Fruit fly (Drosophila melanogaster) whole organism, embryonic: ENCODE results near the gene CG14205.

Experiments
- Bdp1 ChIP-seq: fragments of 200-800 bp; sonication (Bioruptor generic); optimal IDR thresholded peaks from 3 replicates; lab custom pipeline; 2016; ENCODE audit warnings: missing biosample characterization, missing genetic modification characterization
- CG1024 ChIP-seq: fragments of 200-800 bp; sonication (Bioruptor generic); IDR thresholded peaks from 2 replicates; pipeline ENCODE4 v1.3.6; 2022; ENCODE audit warnings: missing biosample characterization, missing genetic modification characterization
- CG10321 ChIP-seq: fragments of 200-800 bp; sonication (Bioruptor generic); IDR thresholded peaks from 2 replicates; pipeline ENCODE4 v1.3.6; 2022; ENCODE audit warnings: missing biosample characterization, missing genetic modification characterization
- CG15514 ChIP-seq: fragments of 200-800 bp; sonication (Bioruptor generic); optimal IDR thresholded peaks from 3 replicates; lab custom pipeline; 2017; ENCODE audit warnings: missing biosample characterization, missing genetic modification characterization, mild to moderate bottlenecking, moderate library complexity, missing genetic modification reagents
- CG1602 ChIP-seq: fragments of 200-800 bp; sonication (Bioruptor generic); optimal IDR thresholded peaks from 3 replicates; lab custom pipeline; 2016; ENCODE audit warnings: missing biosample characterization, missing genetic modification characterization
- CG17612 ChIP-seq: fragments of 200-800 bp; sonication (Bioruptor generic); IDR thresholded peaks from 2 replicates; pipeline ENCODE4 v1.3.6; 2022; ENCODE audit warnings: missing biosample characterization, missing genetic modification characterization
- CG32767 ChIP-seq: fragments of 200-800 bp; sonication (Bioruptor generic); IDR thresholded peaks from 2 replicates; pipeline ENCODE4 v1.3.6; 2022; ENCODE audit warnings: missing biosample characterization, missing genetic modification characterization
- CG3281 ChIP-seq: fragments of 200-800 bp; sonication (Bioruptor generic); optimal IDR thresholded peaks from 3 replicates; lab custom pipeline; 2017; ENCODE audit warnings: missing biosample characterization, mild to moderate bottlenecking, missing genetic modification characterization
- CG3838 ChIP-seq: fragments of 200-800 bp; sonication (Bioruptor generic); optimal IDR thresholded peaks from 3 replicates; lab custom pipeline; 2016; ENCODE audit warnings: missing biosample characterization, missing genetic modification characterization
- CG4707 ChIP-seq: fragments of 200-800 bp; sonication (Bioruptor generic); optimal IDR thresholded peaks from 2 replicates; lab custom pipeline; 2018; ENCODE audit warnings: missing biosample characterization, mild to moderate bottlenecking, missing genetic modification characterization, moderate library complexity
- CG5953 ChIP-seq: fragments of 200-800 bp; sonication (Bioruptor generic); IDR thresholded peaks from 2 replicates; pipeline ENCODE4 v1.3.6; 2022; ENCODE audit warnings: missing biosample characterization, missing genetic modification characterization
- CG6272 ChIP-seq: fragments of 200-800 bp; sonication (Bioruptor generic); IDR thresholded peaks from 2 replicates; pipeline ENCODE4 v1.3.6; 2022; ENCODE audit warnings: missing biosample characterization, missing genetic modification characterization
- CG7357 ChIP-seq: fragments of 200-800 bp; sonication (Bioruptor generic); IDR thresholded peaks from 3 replicates; pipeline ENCODE4 v1.3.6; 2022; ENCODE audit warnings: missing biosample characterization, missing genetic modification characterization
- CG8388 ChIP-seq: fragments of 200-800 bp; sonication (Bioruptor generic); optimal IDR thresholded peaks from 2 replicates; lab custom pipeline; 2019; ENCODE audit warnings: missing biosample characterization, mild to moderate bottlenecking, missing genetic modification characterization, moderate library complexity
- CG8478 ChIP-seq: fragments of >200 bp; optimal IDR thresholded peaks from 2 replicates; lab custom pipeline; 2018
- CG9609 ChIP-seq: fragments of 200-800 bp; sonication (Bioruptor generic); optimal IDR thresholded peaks from 3 replicates; lab custom pipeline; 2016; ENCODE audit warnings: missing biosample characterization, missing genetic modification characterization
- CG9876 ChIP-seq: fragments of 200-800 bp; sonication (Bioruptor generic); optimal IDR thresholded peaks from 2 replicates; lab custom pipeline; 2016; ENCODE audit warnings: missing biosample characterization, missing genetic modification characterization
- CoRest ChIP-seq: fragments of 200-800 bp; sonication (Bioruptor generic); optimal IDR thresholded peaks from 3 replicates; lab custom pipeline; 2018; ENCODE audit warnings: missing biosample characterization, mild to moderate bottlenecking, missing genetic modification characterization, moderate library complexity
- Dbx ChIP-seq: fragments of 200-800 bp; sonication (Bioruptor generic); IDR thresholded peaks from 3 replicates; pipeline ENCODE4 v1.3.6; 2022; ENCODE audit warnings: missing biosample characterization, missing genetic modification characterization
- Dip2 ChIP-seq: fragments of 200-800 bp; sonication (Bioruptor generic); IDR thresholded peaks from 2 replicates; pipeline ENCODE4 v1.3.6; 2022; ENCODE audit warnings: missing biosample characterization, missing genetic modification characterization
- Doc3 ChIP-seq: fragments of 200-800 bp; sonication (Bioruptor generic); IDR thresholded peaks from 3 replicates; pipeline ENCODE4 v1.3.6; 2022; ENCODE audit warnings: missing biosample characterization, missing genetic modification characterization; ENCODE audit not compliant: partially characterized antibody
- Dp ChIP-seq: fragments of 200-800 bp; sonication (Bioruptor generic); optimal IDR thresholded peaks from 2 replicates; lab custom pipeline; 2018; ENCODE audit warnings: missing biosample characterization, mild to moderate bottlenecking, missing genetic modification characterization, moderate library complexity
- Fer3 ChIP-seq: fragments of 200-800 bp; sonication (Bioruptor generic); optimal IDR thresholded peaks from 2 replicates; lab custom pipeline; 2018; ENCODE audit warnings: missing biosample characterization, mild to moderate bottlenecking, missing genetic modification characterization, moderate library complexity
- Gsc ChIP-seq: fragments of 200-800 bp; sonication (Bioruptor generic); IDR thresholded peaks from 2 replicates; pipeline ENCODE4 v1.3.6; 2022; ENCODE audit warnings: missing biosample characterization, missing genetic modification characterization
- Hey ChIP-seq: fragments of 200-800 bp; sonication (Bioruptor generic); optimal IDR thresholded peaks from 3 replicates; lab custom pipeline; 2018; ENCODE audit warnings: missing biosample characterization, mild to moderate bottlenecking, missing genetic modification characterization
- HmgZ ChIP-seq: fragments of 200-800 bp; sonication (Bioruptor generic); optimal IDR thresholded peaks from 2 replicates; lab custom pipeline; 2018; ENCODE audit warnings: missing biosample characterization, mild to moderate bottlenecking, missing genetic modification characterization
- Hr39 ChIP-seq: fragments of >200 bp; optimal IDR thresholded peaks from 2 replicates; lab custom pipeline; 2017
- Hr78 ChIP-seq, 2 experiments: fragments of 200-800 bp in 1 of 2; fragments of >200 bp in 1 of 2; sonication (Bioruptor generic) in 1 of 2; optimal IDR thresholded peaks; 2 replicates each; lab custom pipeline; 2017 to 2019; ENCODE audit warnings: missing biosample characterization in 2 of 2, missing genetic modification characterization in 2 of 2, mild to moderate bottlenecking in 1 of 2, moderate library complexity in 1 of 2
- Med ChIP-seq: fragments of 200-800 bp; sonication (Bioruptor generic); peaks from one replicate; lab custom pipeline; 2016; ENCODE audit warnings: missing biosample characterization, missing genetic modification characterization, mild to moderate bottlenecking, inconsistent platforms, moderate library complexity
- Nf-YB ChIP-seq: fragments of 200-800 bp; sonication (Bioruptor generic); optimal IDR thresholded peaks from 3 replicates; lab custom pipeline; 2019; ENCODE audit warnings: missing biosample characterization, mild to moderate bottlenecking, missing genetic modification characterization, moderate library complexity
- Pdp1 ChIP-seq, 2 experiments: fragments of 200-800 bp; sonication (Bioruptor generic); optimal IDR thresholded peaks; 3 replicates each; lab custom pipeline; 2016; ENCODE audit warnings: missing biosample characterization in 2 of 2, missing genetic modification characterization in 2 of 2, mild to moderate bottlenecking in 1 of 2, moderate library complexity in 1 of 2
- Sox100B ChIP-seq: fragments of 200-800 bp; sonication (Bioruptor generic); optimal IDR thresholded peaks from 3 replicates; lab custom pipeline; 2018; ENCODE audit warnings: missing biosample characterization, mild to moderate bottlenecking, missing genetic modification characterization
- bowl ChIP-seq: fragments of 200-800 bp; sonication (Bioruptor generic); IDR thresholded peaks from 2 replicates; pipeline ENCODE4 v1.3.6; 2022; ENCODE audit warnings: missing biosample characterization, missing genetic modification characterization
- cato ChIP-seq: fragments of 200-800 bp; sonication (Bioruptor generic); optimal IDR thresholded peaks from 2 replicates; lab custom pipeline; 2016; ENCODE audit warnings: missing biosample characterization, missing genetic modification characterization, borderline replicate concordance
- cg ChIP-seq: fragments of 200-800 bp; sonication (Bioruptor generic); optimal IDR thresholded peaks from 3 replicates; lab custom pipeline; 2019; ENCODE audit warnings: missing biosample characterization, mild to moderate bottlenecking, missing genetic modification characterization, moderate library complexity
- chm ChIP-seq: fragments of 200-800 bp; sonication (Bioruptor generic); IDR thresholded peaks from 2 replicates; pipeline ENCODE4 v1.3.6; 2022; ENCODE audit warnings: missing biosample characterization, missing genetic modification characterization
- ci ChIP-seq: fragments of 200-800 bp; sonication (Bioruptor generic); IDR thresholded peaks from 3 replicates; pipeline ENCODE4 v1.3.6; 2022; ENCODE audit warnings: missing biosample characterization, missing genetic modification characterization
- eve ChIP-seq, 2 experiments: fragments of >200 bp; optimal IDR thresholded peaks; 2 replicates each; lab custom pipeline; 2017; ENCODE audit warnings: missing biosample characterization in 2 of 2, missing genetic modification characterization in 2 of 2
- exex ChIP-seq: fragments of 200-800 bp; sonication (Bioruptor generic); optimal IDR thresholded peaks from 4 replicates; lab custom pipeline; 2018; ENCODE audit warnings: missing biosample characterization, mild to moderate bottlenecking, missing genetic modification characterization, moderate library complexity
- eyg ChIP-seq: fragments of 200-800 bp; sonication (Bioruptor generic); optimal IDR thresholded peaks from 3 replicates; lab custom pipeline; 2016; ENCODE audit warnings: missing biosample characterization, missing genetic modification characterization
- fd3F ChIP-seq: fragments of 200-800 bp; sonication (Bioruptor generic); optimal IDR thresholded peaks from 2 replicates; lab custom pipeline; 2018; ENCODE audit warnings: missing biosample characterization, mild to moderate bottlenecking, missing genetic modification characterization, moderate library complexity
- gro ChIP-seq: fragments of 200-800 bp; sonication (Bioruptor generic); optimal IDR thresholded peaks from 2 replicates; lab custom pipeline; 2016; ENCODE audit warnings: missing biosample characterization, missing genetic modification characterization
- h ChIP-seq: fragments of >200 bp; optimal IDR thresholded peaks from 2 replicates; lab custom pipeline; 2017
- ind ChIP-seq: fragments of 200-800 bp; sonication (Bioruptor generic); optimal IDR thresholded peaks from 3 replicates; lab custom pipeline; 2016; ENCODE audit warnings: missing biosample characterization, missing genetic modification characterization
- kah ChIP-seq: fragments of 200-800 bp; sonication (Bioruptor generic); optimal IDR thresholded peaks from 2 replicates; lab custom pipeline; 2018; ENCODE audit warnings: missing biosample characterization, mild to moderate bottlenecking, missing genetic modification characterization
- row ChIP-seq: fragments of 200-800 bp; sonication (Bioruptor generic); IDR thresholded peaks from 3 replicates; pipeline ENCODE4 v1.3.6; 2022; ENCODE audit warnings: missing biosample characterization, missing genetic modification characterization
- sd ChIP-seq: fragments of 200-800 bp; sonication (Bioruptor generic); optimal IDR thresholded peaks from 3 replicates; lab custom pipeline; 2018; ENCODE audit warnings: missing biosample characterization, mild to moderate bottlenecking, missing genetic modification characterization, moderate library complexity
- so ChIP-seq: fragments of 200-800 bp; sonication (Bioruptor generic); IDR thresholded peaks from 3 replicates; pipeline ENCODE4 v1.3.6; 2022; ENCODE audit warnings: missing biosample characterization, missing genetic modification characterization
- sug ChIP-seq: fragments of 200-800 bp; optimal IDR thresholded peaks from 2 replicates; lab custom pipeline; 2019; ENCODE audit warnings: missing biosample characterization, mild to moderate bottlenecking, missing genetic modification characterization, moderate library complexity
- twi ChIP-seq: fragments of 200-800 bp; optimal IDR thresholded peaks from 2 replicates; lab custom pipeline; 2019; ENCODE audit warnings: missing biosample characterization, mild to moderate bottlenecking, missing genetic modification characterization, moderate library complexity
- usp ChIP-seq: fragments of >200 bp; optimal IDR thresholded peaks from 2 replicates; lab custom pipeline; 2017; ENCODE audit warnings: missing biosample characterization, missing genetic modification characterization

The CG14205 gene

DNA sequence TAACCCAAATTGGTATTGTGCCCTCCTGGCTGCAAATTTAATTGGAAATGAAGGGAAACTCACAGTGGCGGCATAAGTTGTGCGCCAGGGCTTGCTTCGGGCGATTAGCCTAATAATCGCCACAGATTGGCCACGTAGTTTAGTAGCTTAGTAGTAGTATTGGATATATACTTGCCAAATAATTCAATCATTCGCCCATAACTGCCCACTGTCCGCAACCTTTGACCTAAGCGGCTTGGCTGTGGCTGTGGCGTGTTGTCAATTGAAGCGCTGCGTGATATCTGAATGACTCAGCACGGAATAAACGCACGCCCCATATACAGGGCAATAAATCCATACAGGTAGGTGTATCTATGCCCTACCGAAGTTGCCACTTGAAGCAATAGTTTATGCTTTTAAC lies 14.6 kb downstream of the CG14205 start:
- TF ChIP-seq CG8388 (GFP tag; lab: Kevin White, UChicago): peak; percentile 70
- TF ChIP-seq fd3F: no peak
- TF ChIP-seq Hr78 (GFP tag; optimal IDR thresholded peaks at IDR 0.05; lab: Kevin White, UChicago): peak in 1 of 2 experiments; percentile 93
- 0 out of 3 replicates have a peak, but pooled peaks have one; percentile 17 for TF ChIP-seq row
- TF ChIP-seq ci: 0 out of 3 replicates have a peak, but pooled peaks have one; percentile 18
- TF ChIP-seq Dbx (GFP tag; lab: Robert Waterston, UW): no peak
- TF ChIP-seq kah (GFP tag; lab: Kevin White, UChicago): no peak
- TF ChIP-seq exex: no peak
- TF ChIP-seq CG15514 (GFP tag; lab: Kevin White, UChicago): peak; percentile 8
- TF ChIP-seq Med (GFP tag; lab: Kevin White, UChicago): peak; percentile 42

DNA sequence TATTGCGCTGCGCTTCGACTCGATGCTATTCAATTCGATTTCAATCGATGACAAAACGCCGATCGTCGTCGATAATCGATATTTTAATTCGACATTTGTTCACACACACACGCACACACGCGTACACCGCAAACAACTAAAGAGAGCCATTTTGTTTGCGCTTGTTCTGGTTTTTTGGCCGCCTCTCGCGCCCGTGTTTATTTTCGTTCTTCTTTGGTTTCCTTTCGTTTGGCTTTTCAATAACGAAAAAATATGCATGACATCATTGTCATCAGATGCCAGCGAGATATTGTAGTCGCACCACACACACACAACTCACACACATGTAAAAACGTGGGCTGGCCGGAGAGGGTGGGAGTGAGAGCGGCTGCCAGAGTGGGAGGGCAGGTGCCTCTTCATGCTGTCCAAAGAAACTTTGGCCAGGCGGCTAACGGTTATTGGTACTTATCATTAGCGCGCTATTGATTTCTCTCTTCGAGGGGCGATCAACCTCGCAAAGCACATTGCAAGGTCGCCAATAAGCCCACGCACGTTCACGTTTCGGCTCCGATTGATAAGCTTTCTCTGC lies 15.7 kb downstream of the CG14205 start:
- TF ChIP-seq CG17612 (GFP tag; lab: Robert Waterston, UW) (no peak), CG9876 (GFP tag; lab: Kevin White, UChicago) (no peak), Gsc (GFP tag; lab: Robert Waterston, UW) (no peak), CG1602 (GFP tag; lab: Kevin White, UChicago) (no peak), so (GFP tag; lab: Robert Waterston, UW) (peak; percentile 80; the same call in 2 of the 3 replicates), CG3838 (no peak), CG8478 (lab: Kevin White, UChicago) (no peak), bowl (no peak), CoRest (no peak), ind (GFP tag; lab: Kevin White, UChicago) (no peak), chm (GFP tag; lab: Robert Waterston, UW) (no peak), sug (tag; lab: Kevin White, UChicago) (peak; percentile 76), h (no peak), Doc3 (GFP tag; lab: Robert Waterston, UW) (peak; percentile 42; the same call in 1 of the 3 replicates), CG1024 (GFP tag; lab: Robert Waterston, UW) (no peak), HmgZ (tag; lab: Kevin White, UChicago) (peak; percentile 20), CG32767 (GFP tag; lab: Robert Waterston, UW) (no peak), CG5953 (GFP tag; lab: Robert Waterston, UW) (no peak), CG9609 (GFP tag; lab: Kevin White, UChicago) (no peak), eyg (GFP tag; lab: Kevin White, UChicago) (no peak), Bdp1 (GFP tag; lab: Kevin White, UChicago) (no peak), cato (no peak), CG10321 (GFP tag; lab: Robert Waterston, UW) (no peak), Hr39 (lab: Kevin White, UChicago) (no peak), Sox100B (GFP tag; lab: Kevin White, UChicago) (no peak), twi (peak; percentile 22), Dp (GFP tag; lab: Kevin White, UChicago) (no peak), usp (no peak), CG3281 (GFP tag; lab: Kevin White, UChicago) (no peak), CG6272 (GFP tag; lab: Robert Waterston, UW) (no peak), CG7357 (GFP tag; lab: Robert Waterston, UW) (no peak), sd (tag; lab: Kevin White, UChicago) (peak; percentile 78), Nf-YB (no peak), gro (GFP tag; lab: Kevin White, UChicago) (no peak), Pdp1 (GFP tag; optimal IDR thresholded peaks at IDR 0.05; lab: Kevin White, UChicago) (peak in 1 of 2 experiments; percentile 43), eve (GFP tag; optimal IDR thresholded peaks at IDR 0.05; lab: Kevin White, UChicago) (no peak), Dip2 (GFP tag; lab: Robert Waterston, UW) (no peak), Fer3 (no peak), Hey (no peak), CG4707 (GFP tag; lab: Kevin White, UChicago) (no peak), cg (GFP tag; lab: Kevin White, UChicago) (peak; percentile 85)
